Fruit fly (Drosophila melanogaster) whole organism, embryonic: ENCODE measurements around the gene CG42324.

Source experiments
- Abd-B ChIP-seq: fragments of 200-800 bp; sonication (Bioruptor generic); optimal IDR thresholded peaks from 2 replicates; lab custom pipeline; 2018; ENCODE audit warnings: missing biosample characterization, mild to moderate bottlenecking, missing genetic modification characterization, moderate library complexity
- Atf-2 ChIP-seq: fragments of 200-800 bp; sonication (Bioruptor generic); optimal IDR thresholded peaks from 2 replicates; lab custom pipeline; 2016; ENCODE audit warnings: missing biosample characterization, missing genetic modification characterization
- Atf3 ChIP-seq: fragments of 200-800 bp; sonication (Bioruptor generic); optimal IDR thresholded peaks from 3 replicates; lab custom pipeline; 2016; ENCODE audit warnings: missing biosample characterization, missing genetic modification characterization
- CG10147 ChIP-seq: fragments of 200-800 bp; sonication (Bioruptor generic); optimal IDR thresholded peaks from 2 replicates; lab custom pipeline; 2019; ENCODE audit warnings: missing biosample characterization, mild to moderate bottlenecking, missing genetic modification characterization, moderate library complexity
- CG10366 ChIP-seq: fragments of 200-800 bp; sonication (Bioruptor generic); IDR thresholded peaks from 2 replicates; pipeline ENCODE4 v1.3.6; 2022; ENCODE audit warnings: missing biosample characterization, missing genetic modification characterization
- CG10959 ChIP-seq: fragments of 200-800 bp; sonication (Bioruptor generic); IDR thresholded peaks from 2 replicates; pipeline ENCODE4 v1.3.6; 2022; ENCODE audit warnings: missing biosample characterization, missing genetic modification characterization
- CG11093 ChIP-seq: fragments of 200-800 bp; sonication (Bioruptor generic); IDR thresholded peaks from 3 replicates; pipeline ENCODE4 v1.3.6; 2022; ENCODE audit warnings: missing biosample characterization, missing genetic modification characterization
- CG11695 ChIP-seq: fragments of 200-800 bp; sonication (Bioruptor generic); IDR thresholded peaks from 3 replicates; pipeline ENCODE4 v1.3.6; 2022; ENCODE audit warnings: missing biosample characterization, missing genetic modification characterization
- CG14441 ChIP-seq: fragments of 200-800 bp; sonication (Bioruptor generic); IDR thresholded peaks from 2 replicates; pipeline ENCODE4 v1.3.6; 2022; ENCODE audit warnings: missing biosample characterization, missing genetic modification characterization
- CG14667 ChIP-seq: fragments of 200-800 bp; sonication (Bioruptor generic); IDR thresholded peaks from 2 replicates; pipeline ENCODE4 v1.3.6; 2022; ENCODE audit warnings: missing biosample characterization, missing genetic modification characterization
- CG15269 ChIP-seq: fragments of 200-800 bp; sonication (Bioruptor generic); optimal IDR thresholded peaks from 2 replicates; lab custom pipeline; 2018; ENCODE audit warnings: missing biosample characterization, mild to moderate bottlenecking, missing genetic modification characterization, moderate library complexity
- CG1603 ChIP-seq: fragments of 200-800 bp; sonication (Bioruptor generic); optimal IDR thresholded peaks from 2 replicates; lab custom pipeline; 2019; ENCODE audit warnings: missing biosample characterization, mild to moderate bottlenecking, missing genetic modification characterization, moderate library complexity
- CG17829 ChIP-seq: fragments of 200-800 bp; optimal IDR thresholded peaks from 2 replicates; lab custom pipeline; 2019; ENCODE audit warnings: missing biosample characterization, mild to moderate bottlenecking, missing genetic modification characterization, moderate library complexity
- CG2199 ChIP-seq: fragments of 200-800 bp; sonication (Bioruptor generic); IDR thresholded peaks from 3 replicates; pipeline ENCODE4 v1.3.6; 2022; ENCODE audit warnings: missing biosample characterization, missing genetic modification characterization
- CG32532 ChIP-seq: fragments of 200-800 bp; sonication (Bioruptor generic); IDR thresholded peaks from 2 replicates; pipeline ENCODE4 v1.3.6; 2022; ENCODE audit warnings: missing biosample characterization, missing genetic modification characterization
- CG3407 ChIP-seq: fragments of 200-800 bp; sonication (Bioruptor generic); optimal IDR thresholded peaks from 2 replicates; lab custom pipeline; 2018; ENCODE audit warnings: missing biosample characterization, mild to moderate bottlenecking, missing genetic modification characterization
- CG3838 ChIP-seq: fragments of 200-800 bp; sonication (Bioruptor generic); optimal IDR thresholded peaks from 3 replicates; lab custom pipeline; 2016; ENCODE audit warnings: missing biosample characterization, missing genetic modification characterization
- CG6854 ChIP-seq: fragments of 200-800 bp; sonication (Bioruptor generic); optimal IDR thresholded peaks from 3 replicates; lab custom pipeline; 2017; ENCODE audit warnings: missing biosample characterization, mild to moderate bottlenecking, missing genetic modification characterization
- CG7839 ChIP-seq: fragments of 200-800 bp; sonication (Bioruptor generic); optimal IDR thresholded peaks from 3 replicates; lab custom pipeline; 2018; ENCODE audit warnings: missing biosample characterization, mild to moderate bottlenecking, missing genetic modification characterization, moderate library complexity
- CG7963 ChIP-seq: fragments of 200-800 bp; sonication (Bioruptor generic); IDR thresholded peaks from 3 replicates; pipeline ENCODE4 v1.3.6; 2022; ENCODE audit warnings: missing biosample characterization, missing genetic modification characterization; ENCODE audit not compliant: partially characterized antibody
- CG8478 ChIP-seq: fragments of >200 bp; optimal IDR thresholded peaks from 2 replicates; lab custom pipeline; 2018
- Dp ChIP-seq: fragments of 200-800 bp; sonication (Bioruptor generic); optimal IDR thresholded peaks from 2 replicates; lab custom pipeline; 2018; ENCODE audit warnings: missing biosample characterization, mild to moderate bottlenecking, missing genetic modification characterization, moderate library complexity
- ERR ChIP-seq: fragments of 200-800 bp; sonication (Bioruptor generic); optimal IDR thresholded peaks from 2 replicates; lab custom pipeline; 2016; ENCODE audit warnings: missing biosample characterization, missing genetic modification characterization
- Ets65A ChIP-seq: fragments of 200-800 bp; sonication (Bioruptor generic); peaks from one replicate; lab custom pipeline; 2016; ENCODE audit warnings: missing biosample characterization, missing genetic modification characterization
- Fer1 ChIP-seq: fragments of 200-800 bp; sonication (Bioruptor generic); optimal IDR thresholded peaks from 2 replicates; lab custom pipeline; 2017; ENCODE audit warnings: missing biosample characterization, mild to moderate bottlenecking, missing genetic modification characterization
- Fer2 ChIP-seq: fragments of 200-800 bp; sonication (Bioruptor generic); optimal IDR thresholded peaks from 2 replicates; lab custom pipeline; 2018; ENCODE audit warnings: missing biosample characterization, mild to moderate bottlenecking, missing genetic modification characterization, moderate library complexity
- Gsc ChIP-seq: fragments of 200-800 bp; sonication (Bioruptor generic); IDR thresholded peaks from 2 replicates; pipeline ENCODE4 v1.3.6; 2022; ENCODE audit warnings: missing biosample characterization, missing genetic modification characterization
- Gug ChIP-seq: fragments of 200-800 bp; sonication (Bioruptor generic); IDR thresholded peaks from 4 replicates; pipeline ENCODE4 v1.3.6; 2022; ENCODE audit warnings: missing biosample characterization, missing genetic modification characterization
- Hey ChIP-seq: fragments of 200-800 bp; sonication (Bioruptor generic); optimal IDR thresholded peaks from 3 replicates; lab custom pipeline; 2018; ENCODE audit warnings: missing biosample characterization, mild to moderate bottlenecking, missing genetic modification characterization
- Hr51 ChIP-seq, 2 experiments: fragments of 200-800 bp; sonication (Bioruptor generic); optimal IDR thresholded peaks; 2 replicates in 1 of 2; 3 replicates in 1 of 2; lab custom pipeline; 2016 to 2018; ENCODE audit warnings: missing biosample characterization in 2 of 2, missing genetic modification characterization in 2 of 2, mild to moderate bottlenecking in 1 of 2, moderate library complexity in 1 of 2
- Sox102F ChIP-seq: fragments of 200-800 bp; sonication (Bioruptor generic); optimal IDR thresholded peaks from 2 replicates; lab custom pipeline; 2018; ENCODE audit warnings: missing biosample characterization, mild to moderate bottlenecking, missing genetic modification characterization, moderate library complexity
- TFAM ChIP-seq: fragments of 200-800 bp; sonication (Bioruptor generic); optimal IDR thresholded peaks from 2 replicates; lab custom pipeline; 2017; ENCODE audit warnings: missing biosample characterization, missing genetic modification characterization, inconsistent platforms
- Tbp ChIP-seq: fragments of >200 bp; optimal IDR thresholded peaks from 2 replicates; lab custom pipeline; 2018; ENCODE audit warnings: missing biosample characterization, missing genetic modification characterization
- YL-1 ChIP-seq: fragments of 200-800 bp; sonication (Bioruptor generic); optimal IDR thresholded peaks from 3 replicates; lab custom pipeline; 2017; ENCODE audit warnings: missing biosample characterization, mild to moderate bottlenecking, missing genetic modification characterization
- abd-A ChIP-seq: fragments of 200-800 bp; sonication (Bioruptor generic); optimal IDR thresholded peaks from 3 replicates; lab custom pipeline; 2019; ENCODE audit warnings: missing biosample characterization, mild to moderate bottlenecking, missing genetic modification characterization, moderate library complexity
- bsh ChIP-seq, 2 experiments: fragments of 200-800 bp; sonication (Bioruptor generic); optimal IDR thresholded peaks; 2 replicates each; lab custom pipeline; 2017 to 2018; ENCODE audit warnings: mild to moderate bottlenecking in 2 of 2, missing biosample characterization in 2 of 2, missing genetic modification characterization in 2 of 2, moderate library complexity in 1 of 2
- crp ChIP-seq, 2 experiments: fragments of 200-800 bp; sonication (Bioruptor generic); optimal IDR thresholded peaks; 2 replicates in 1 of 2; 3 replicates in 1 of 2; lab custom pipeline; 2017; ENCODE audit warnings: missing biosample characterization in 2 of 2, missing genetic modification characterization in 2 of 2, mild to moderate bottlenecking in 1 of 2, moderate library complexity in 1 of 2
- cwo ChIP-seq: fragments of 200-800 bp; sonication (Bioruptor generic); optimal IDR thresholded peaks from 3 replicates; lab custom pipeline; 2017; ENCODE audit warnings: missing biosample characterization, missing genetic modification characterization, mild to moderate bottlenecking, moderate library complexity, missing genetic modification reagents
- jing ChIP-seq: fragments of 200-800 bp; sonication (Bioruptor generic); optimal IDR thresholded peaks from 2 replicates; lab custom pipeline; 2018; ENCODE audit warnings: missing biosample characterization, mild to moderate bottlenecking, missing genetic modification characterization
- kah ChIP-seq: fragments of 200-800 bp; sonication (Bioruptor generic); optimal IDR thresholded peaks from 2 replicates; lab custom pipeline; 2018; ENCODE audit warnings: missing biosample characterization, mild to moderate bottlenecking, missing genetic modification characterization
- onecut ChIP-seq: fragments of 200-800 bp; sonication (Bioruptor generic); IDR thresholded peaks from 2 replicates; pipeline ENCODE4 v1.3.6; 2022; ENCODE audit warnings: missing biosample characterization, missing genetic modification characterization
- pan ChIP-seq, 4 experiments: fragments of >200 bp in 3 of 4; fragments of 200-800 bp in 1 of 4; sonication (Bioruptor generic) in 1 of 4; optimal IDR thresholded peaks in 3 of 4; IDR thresholded peaks in 1 of 4; 2 replicates each; pipeline versions ENCODE4 v1.3.6 to Lab custom; 2017 to 2022; ENCODE audit warnings: missing biosample characterization in 2 of 4, missing genetic modification characterization in 2 of 4, mixed read lengths in 1 of 4
- pho ChIP-seq: fragments of 200-800 bp; sonication (Bioruptor generic); optimal IDR thresholded peaks from 2 replicates; lab custom pipeline; 2016; ENCODE audit warnings: missing biosample characterization, missing genetic modification characterization
- prd ChIP-seq, 3 experiments: fragments of >200 bp in 2 of 3; fragments of 200-800 bp in 1 of 3; sonication (Bioruptor generic) in 1 of 3; optimal IDR thresholded peaks in 2 of 3; IDR thresholded peaks in 1 of 3; 2 replicates in 2 of 3; 3 replicates in 1 of 3; pipeline versions ENCODE4 v1.3.6 to Lab custom; 2017 to 2022; ENCODE audit warnings: missing biosample characterization in 1 of 3, missing genetic modification characterization in 1 of 3
- slp2 ChIP-seq: fragments of 200-800 bp; sonication (Bioruptor generic); optimal IDR thresholded peaks from 2 replicates; lab custom pipeline; 2016; ENCODE audit warnings: missing biosample characterization, missing genetic modification characterization
- sob ChIP-seq: fragments of 200-800 bp; sonication (Bioruptor generic); IDR thresholded peaks from 2 replicates; pipeline ENCODE4 v1.3.6; 2022; ENCODE audit warnings: missing biosample characterization, missing genetic modification characterization
- tio ChIP-seq: fragments of 200-800 bp; sonication (Bioruptor generic); optimal IDR thresholded peaks from 2 replicates; lab custom pipeline; 2017; ENCODE audit warnings: missing biosample characterization, missing genetic modification characterization, inconsistent platforms
- tll ChIP-seq, 2 experiments: fragments of 200-800 bp in 1 of 2; fragments of >200 bp in 1 of 2; sonication (Bioruptor generic) in 1 of 2; optimal IDR thresholded peaks; 2 replicates each; lab custom pipeline; 2017 to 2019; ENCODE audit warnings: missing biosample characterization in 2 of 2, missing genetic modification characterization in 2 of 2, mild to moderate bottlenecking in 1 of 2, moderate library complexity in 1 of 2

CG42324 gene

dm6 chr3L:3479551-3479950, 7.3 kb downstream of the CG42324 start (continued):
- peak; percentile 26 for TF ChIP-seq Fer1
- TF ChIP-seq crp (GFP tag; optimal IDR thresholded peaks at IDR 0.05; lab: Kevin White, UChicago): no peak
- no peak for TF ChIP-seq CG8478 (lab: Kevin White, UChicago)
- no peak for TF ChIP-seq bsh (GFP tag; optimal IDR thresholded peaks at IDR 0.05; lab: Kevin White, UChicago)
- TF ChIP-seq CG10366 (GFP tag; lab: Robert Waterston, UW): peak; percentile 10; the same call in 1 of the 2 replicates
- TF ChIP-seq onecut (GFP tag; lab: Robert Waterston, UW): peak; percentile 29; the same call in 1 of the 2 replicates
- TF ChIP-seq CG32532 (GFP tag; lab: Robert Waterston, UW): peak; percentile 39; the same call in 1 of the 2 replicates
- TF ChIP-seq cwo: no peak
- TF ChIP-seq abd-A (tag; lab: Kevin White, UChicago): peak; percentile 6
- TF ChIP-seq Atf3 (GFP tag; lab: Kevin White, UChicago): no peak
- no peak for TF ChIP-seq CG6854 (GFP tag; lab: Kevin White, UChicago)
- TF ChIP-seq CG1603: peak; percentile 9
- TF ChIP-seq tio (GFP tag; lab: Kevin White, UChicago): no peak
- TF ChIP-seq Tbp (GFP tag; lab: Kevin White, UChicago): no peak
- no peak for TF ChIP-seq kah (GFP tag; lab: Kevin White, UChicago)
- TF ChIP-seq Sox102F (GFP tag; lab: Kevin White, UChicago): peak; percentile 19
- TF ChIP-seq YL-1 (GFP tag; lab: Kevin White, UChicago): no peak
- TF ChIP-seq CG10959 (GFP tag; lab: Robert Waterston, UW): no peak
- peak; percentile 48; the same call in 1 of the 2 replicates for TF ChIP-seq sob (GFP tag; lab: Robert Waterston, UW)
- no peak for TF ChIP-seq jing
- TF ChIP-seq Hr51 (GFP tag; optimal IDR thresholded peaks at IDR 0.05; lab: Kevin White, UChicago): peak in 1 of 2 experiments; percentile 40
- no peak for TF ChIP-seq CG3838 (GFP tag; lab: Kevin White, UChicago)
- TF ChIP-seq CG14441 (GFP tag; lab: Robert Waterston, UW): 0 out of 2 replicates have a peak, but pooled peaks have one; percentile 33
- TF ChIP-seq TFAM (GFP tag; lab: Kevin White, UChicago): no peak
- TF ChIP-seq Gug (GFP tag; lab: Robert Waterston, UW): 0 out of 4 replicates have a peak, but pooled peaks have one; percentile 3
- TF ChIP-seq CG15269: peak; percentile 15
- TF ChIP-seq CG7839 (tag; lab: Kevin White, UChicago): peak; percentile 23
- TF ChIP-seq CG14667 (GFP tag; lab: Robert Waterston, UW): no peak
- TF ChIP-seq pan (optimal IDR thresholded peaks at IDR 0.05; lab: Kevin White, UChicago): no peak
- peak in 1 of 2 experiments; percentile 34 for TF ChIP-seq pan (GFP tag; optimal IDR thresholded peaks at IDR 0.05 in 1 of 2, IDR thresholded peaks at IDR 0.05 in 1 of 2)
- no peak for TF ChIP-seq Dp
- TF ChIP-seq CG11093 (GFP tag; lab: Robert Waterston, UW): no peak
- no peak for TF ChIP-seq CG17829 (tag; lab: Kevin White, UChicago)
- TF ChIP-seq, all 482 proteins: peak for 55

- no peak for TF ChIP-seq CG10147 (GFP tag; lab: Kevin White, UChicago)
- no peak for TF ChIP-seq ERR
- TF ChIP-seq Gsc (GFP tag; lab: Robert Waterston, UW): no peak
- TF ChIP-seq tll (GFP tag; optimal IDR thresholded peaks at IDR 0.05; lab: Kevin White, UChicago): no peak
- no peak for TF ChIP-seq CG7963 (GFP tag; lab: Robert Waterston, UW)
- no peak for TF ChIP-seq prd (optimal IDR thresholded peaks at IDR 0.05; lab: Kevin White, UChicago)
- TF ChIP-seq prd (GFP tag; IDR thresholded peaks at IDR 0.05; lab: Robert Waterston, UW): no peak
- TF ChIP-seq CG2199: no peak
- TF ChIP-seq slp2 (GFP tag; lab: Kevin White, UChicago): no peak
- no peak for TF ChIP-seq CG3407
- TF ChIP-seq Ets65A (GFP tag; lab: Kevin White, UChicago): no peak
- TF ChIP-seq Fer2: no peak
- no peak for TF ChIP-seq CG11695 (GFP tag; lab: Robert Waterston, UW)
- TF ChIP-seq Abd-B (GFP tag; lab: Kevin White, UChicago): no peak
- no peak for TF ChIP-seq pho (GFP tag; lab: Kevin White, UChicago)
- no peak for TF ChIP-seq Atf-2 (GFP tag; lab: Kevin White, UChicago)
- no peak for TF ChIP-seq Hey (tag; lab: Kevin White, UChicago)
- TF ChIP-seq, all 482 proteins: peak for 0
Measured at dm6 chr3L:3484553-3484952, 12.3 kb downstream of the CG42324 start, which contains the start of gene CG43074. Gene CG43074, minus strand, starts transcription at chr3L:3484653.
